Fruit fly (Drosophila melanogaster): ENCODE data around the gene CG32808.

The CG32808 gene

dm6 chrX:1470562-1470961 is 945 bp upstream of the CG32808 start, which contains the start of gene pck (continued):
- TF ChIP-seq Six4 (GFP tag; optimal IDR thresholded peaks at IDR 0.05) (peak; percentile 47), CG2875 (GFP tag; optimal IDR thresholded peaks at IDR 0.05) (peak; percentile 28), CG11398 (GFP tag; optimal IDR thresholded peaks at IDR 0.05) (peak; percentile 40), CG9932 (GFP tag; IDR thresholded peaks at IDR 0.05) (peak; percentile 62), CG10959 (GFP tag; IDR thresholded peaks at IDR 0.05) (peak; percentile 62), HmgZ (tag; optimal IDR thresholded peaks at IDR 0.05) (peak; percentile 61), bsh (GFP tag; optimal IDR thresholded peaks at IDR 0.05) (peak in 1 of 2 experiments; percentile 76), CG11560 (tag; IDR thresholded peaks at IDR 0.05) (no peak), MBD-R2 (GFP tag; IDR thresholded peaks at IDR 0.05) (peak; percentile 86), CG16815 (GFP tag; optimal IDR thresholded peaks at IDR 0.05) (peak; percentile 19), Rx (GFP tag; IDR thresholded peaks at IDR 0.05) (peak; percentile 50; the same call in 1 of the 2 replicates), crol (GFP tag; IDR thresholded peaks at IDR 0.05) (no peak), CG34376 (GFP tag; optimal IDR thresholded peaks at IDR 0.05) (peak; percentile 11), Doc2 (GFP tag; IDR thresholded peaks at IDR 0.05) (no peak), ci (GFP tag; IDR thresholded peaks at IDR 0.05) (peak; percentile 86), CG13775 (GFP tag; optimal IDR thresholded peaks at IDR 0.05) (peak; percentile 69), hth (optimal IDR thresholded peaks at IDR 0.05) (no peak), dmrt11E (tag; optimal IDR thresholded peaks at IDR 0.05) (peak; percentile 65), Mes4 (GFP tag; optimal IDR thresholded peaks at IDR 0.05) (peak; percentile 35), sqz (GFP tag; optimal IDR thresholded peaks at IDR 0.05) (no peak), her (GFP tag; optimal IDR thresholded peaks at IDR 0.05) (no peak), CG2129 (GFP tag; IDR thresholded peaks at IDR 0.05; ENCODE audit: partially characterized antibody) (no peak), CHES-1-like (GFP tag; optimal IDR thresholded peaks at IDR 0.05) (peak; percentile 22), CG13894 (tag; optimal IDR thresholded peaks at IDR 0.05) (peak; percentile 12), crc (GFP tag; optimal IDR thresholded peaks at IDR 0.05) (peak; percentile 37), CG4360 (GFP tag; IDR thresholded peaks at IDR 0.05) (peak; percentile 32; the same call in 1 of the 2 replicates), dysf (GFP tag; IDR thresholded peaks at IDR 0.05) (peak; percentile 51; the same call in 1 of the 3 replicates), D19A (tag; optimal IDR thresholded peaks at IDR 0.05) (no peak), vnd (GFP tag; IDR thresholded peaks at IDR 0.05; ENCODE audit: partially characterized antibody) (0 out of 3 replicates have a peak, but pooled peaks have one; percentile 30), Optix (GFP tag; IDR thresholded peaks at IDR 0.05) (peak; percentile 70; the same call in 2 of the 3 replicates), Oaz (GFP tag; IDR thresholded peaks at IDR 0.05) (no peak), Dip3 (GFP tag; optimal IDR thresholded peaks at IDR 0.05) (peak; percentile 63), cad (GFP tag; optimal IDR thresholded peaks at IDR 0.05) (no peak), CG9215 (GFP tag; IDR thresholded peaks at IDR 0.05) (peak; percentile 52), CG32532 (GFP tag; IDR thresholded peaks at IDR 0.05) (peak; percentile 67), unpg (GFP tag; optimal IDR thresholded peaks at IDR 0.05) (peak; percentile 70), lov (optimal IDR thresholded peaks at IDR 0.05) (no peak), lov (GFP tag; IDR thresholded peaks at IDR 0.05) (peak; percentile 75; the same call in 1 of the 3 replicates), Mrtf (GFP tag; IDR thresholded peaks at IDR 0.05) (0 out of 3 replicates have a peak, but pooled peaks have one; percentile 10), CG32772 (GFP tag; IDR thresholded peaks at IDR 0.05) (peak; percentile 43; the same call in 1 of the 2 replicates), Spps (tag; optimal IDR thresholded peaks at IDR 0.05) (peak; percentile 31), pros (GFP tag; optimal IDR thresholded peaks at IDR 0.05) (no peak), p53 (GFP tag; optimal IDR thresholded peaks at IDR 0.05) (no peak), fd96Cb (tag; optimal IDR thresholded peaks at IDR 0.05) (peak; percentile 20), HLH54F (GFP tag; optimal IDR thresholded peaks at IDR 0.05) (peak; percentile 53), Gug (GFP tag; IDR thresholded peaks at IDR 0.05) (peak; percentile 61), sr (GFP tag; IDR thresholded peaks at IDR 0.05) (no peak; the same call in 2 of the 3 replicates), CG12942 (GFP tag; optimal IDR thresholded peaks at IDR 0.05) (peak; percentile 66), Rfx (GFP tag; IDR thresholded peaks at IDR 0.05) (peak; percentile 73), abd-A (tag; optimal IDR thresholded peaks at IDR 0.05) (no peak), CG17829 (tag; optimal IDR thresholded peaks at IDR 0.05) (peak; percentile 67)
